Fruit fly (Drosophila melanogaster): ENCODE results near the gene CG32983.

DNA sequence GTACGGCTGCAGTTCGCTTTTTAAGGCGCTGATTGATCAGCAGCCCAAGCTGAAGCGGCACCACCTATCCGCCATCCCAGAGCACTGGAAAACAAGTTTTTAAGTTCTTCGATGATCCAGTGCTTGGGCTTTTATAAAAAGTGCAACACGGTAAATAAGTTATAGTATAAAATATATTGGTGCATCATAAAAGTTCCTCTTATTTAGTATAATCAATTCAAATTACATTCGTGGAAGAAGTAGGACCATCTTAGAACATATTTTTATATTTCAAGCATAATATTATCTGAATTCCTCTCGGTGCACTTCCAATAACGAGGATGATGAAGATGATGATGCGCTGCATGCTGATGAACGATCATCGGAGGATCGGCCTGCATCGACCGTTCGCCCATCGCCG is 10.2 kb upstream of the CG32983 start:
- no peak for TF ChIP-seq CG6854 (GFP tag; optimal IDR thresholded peaks at IDR 0.05)
- peak; percentile 56 for TF ChIP-seq Sox14 (GFP tag; optimal IDR thresholded peaks at IDR 0.05)
- TF ChIP-seq CG11902 (GFP tag; optimal IDR thresholded peaks at IDR 0.05): peak; percentile 12
- no peak for TF ChIP-seq Gug (GFP tag; IDR thresholded peaks at IDR 0.05)
